Worm (Caenorhabditis elegans): Measurements from ENCODE around the gene R03H10.6.

ce11 chrII:4167833-4168232, 5.5 kb downstream of the R03H10.6 start:
- no peak for TF ChIP-seq hmg-1.2 (GFP tag; IDR thresholded peaks at IDR 0.05)
- TF ChIP-seq bed-1 (GFP tag; IDR thresholded peaks at IDR 0.05): no peak
- TF ChIP-seq ceh-40 (GFP tag; IDR thresholded peaks at IDR 0.05): no peak
- no peak for TF ChIP-seq nhr-80 (tag; optimal IDR thresholded peaks at IDR 0.05)
- TF ChIP-seq ztf-18 (tag; optimal IDR thresholded peaks at IDR 0.05): no peak
- no peak for TF ChIP-seq Y53G8AR.9 (GFP tag; conservative IDR thresholded peaks at IDR 0.05)
- no peak for TF ChIP-seq C17E4.6 (GFP tag; IDR thresholded peaks at IDR 0.05)
- no peak for TF ChIP-seq dpl-1 (GFP tag; optimal IDR thresholded peaks at IDR 0.05)
